Fruit fly (Drosophila melanogaster) whole organism, embryonic: ENCODE results near the gene bsk.

Experiments
- C15 ChIP-seq: fragments of 200-800 bp; sonication (Bioruptor generic); IDR thresholded peaks from 3 replicates; pipeline ENCODE4 v1.3.6; 2022; ENCODE audit warnings: missing biosample characterization, missing genetic modification characterization
- CG10209 ChIP-seq: fragments of 200-800 bp; sonication (Bioruptor generic); optimal IDR thresholded peaks from 3 replicates; lab custom pipeline; 2017; ENCODE audit warnings: missing biosample characterization, mild to moderate bottlenecking, missing genetic modification characterization, missing genetic modification reagents
- CG1024 ChIP-seq: fragments of 200-800 bp; sonication (Bioruptor generic); IDR thresholded peaks from 2 replicates; pipeline ENCODE4 v1.3.6; 2022; ENCODE audit warnings: missing biosample characterization, missing genetic modification characterization
- CG11696 ChIP-seq: fragments of 200-800 bp; sonication (Bioruptor generic); IDR thresholded peaks from 2 replicates; pipeline ENCODE4 v1.3.6; 2022; ENCODE audit warnings: missing biosample characterization, missing genetic modification characterization
- CG12155 ChIP-seq: fragments of 200-800 bp; sonication (Bioruptor generic); optimal IDR thresholded peaks from 3 replicates; lab custom pipeline; 2016; ENCODE audit warnings: missing biosample characterization, missing genetic modification characterization
- CG12744 ChIP-seq: fragments of 200-800 bp; sonication (Bioruptor generic); optimal IDR thresholded peaks from 2 replicates; lab custom pipeline; 2016; ENCODE audit warnings: missing biosample characterization, missing genetic modification characterization
- CG13123 ChIP-seq: fragments of 200-800 bp; sonication (Bioruptor generic); optimal IDR thresholded peaks from 2 replicates; lab custom pipeline; 2016; ENCODE audit warnings: missing biosample characterization, missing genetic modification characterization
- CG13624 ChIP-seq: fragments of 200-800 bp; sonication (Bioruptor generic); optimal IDR thresholded peaks from 2 replicates; lab custom pipeline; 2016; ENCODE audit warnings: missing biosample characterization, missing genetic modification characterization
- CG14050 ChIP-seq: fragments of 200-800 bp; sonication (Bioruptor generic); IDR thresholded peaks from 3 replicates; pipeline ENCODE4 v1.3.6; 2022; ENCODE audit warnings: missing biosample characterization, missing genetic modification characterization
- CG17361 ChIP-seq: fragments of 200-800 bp; sonication (Bioruptor generic); IDR thresholded peaks from 3 replicates; pipeline ENCODE4 v1.3.6; 2022; ENCODE audit warnings: missing biosample characterization, missing genetic modification characterization
- CG17568 ChIP-seq: fragments of 200-800 bp; sonication (Bioruptor generic); optimal IDR thresholded peaks from 2 replicates; lab custom pipeline; 2018; ENCODE audit warnings: missing biosample characterization, mild to moderate bottlenecking, missing genetic modification characterization, moderate library complexity
- CG18262 ChIP-seq: fragments of 200-800 bp; optimal IDR thresholded peaks from 3 replicates; lab custom pipeline; 2019; ENCODE audit warnings: missing biosample characterization, mild to moderate bottlenecking, missing genetic modification characterization, moderate library complexity
- CG30020 ChIP-seq: fragments of 200-800 bp; optimal IDR thresholded peaks from 2 replicates; lab custom pipeline; 2019; ENCODE audit warnings: missing biosample characterization, mild to moderate bottlenecking, missing genetic modification characterization, moderate library complexity
- CG32767 ChIP-seq: fragments of 200-800 bp; sonication (Bioruptor generic); IDR thresholded peaks from 2 replicates; pipeline ENCODE4 v1.3.6; 2022; ENCODE audit warnings: missing biosample characterization, missing genetic modification characterization
- CG4360 ChIP-seq: fragments of 200-800 bp; sonication (Bioruptor generic); IDR thresholded peaks from 2 replicates; pipeline ENCODE4 v1.3.6; 2022; ENCODE audit warnings: missing biosample characterization, missing genetic modification characterization
- CG4617 ChIP-seq: fragments of 200-800 bp; sonication (Bioruptor generic); optimal IDR thresholded peaks from 3 replicates; lab custom pipeline; 2016; ENCODE audit warnings: missing biosample characterization, missing genetic modification characterization, borderline replicate concordance
- CG5245 ChIP-seq: fragments of 200-800 bp; sonication (Bioruptor generic); optimal IDR thresholded peaks from 3 replicates; lab custom pipeline; 2016; ENCODE audit warnings: missing biosample characterization, missing genetic modification characterization
- CG6654 ChIP-seq: fragments of 200-800 bp; sonication (Bioruptor generic); optimal IDR thresholded peaks from 2 replicates; lab custom pipeline; 2017; ENCODE audit warnings: missing biosample characterization, mild to moderate bottlenecking, missing genetic modification characterization
- CG6813 ChIP-seq: fragments of 200-800 bp; sonication (Bioruptor generic); optimal IDR thresholded peaks from 2 replicates; lab custom pipeline; 2017; ENCODE audit warnings: missing biosample characterization, missing genetic modification characterization, mild to moderate bottlenecking, moderate library complexity, missing genetic modification reagents
- CG8290 ChIP-seq, 3 experiments: fragments of 200-800 bp; sonication (Bioruptor generic); optimal IDR thresholded peaks; 2 replicates each; lab custom pipeline; 2016 to 2019; ENCODE audit warnings: missing biosample characterization in 3 of 3, missing genetic modification characterization in 3 of 3, mild to moderate bottlenecking in 2 of 3, moderate library complexity in 1 of 3
- CG8478 ChIP-seq: fragments of >200 bp; optimal IDR thresholded peaks from 2 replicates; lab custom pipeline; 2018
- CG9797 ChIP-seq: fragments of 200-800 bp; sonication (Bioruptor generic); optimal IDR thresholded peaks from 3 replicates; lab custom pipeline; 2018; ENCODE audit warnings: missing biosample characterization, mild to moderate bottlenecking, missing genetic modification characterization
- CTCF ChIP-seq: fragments of 200-800 bp; sonication (Bioruptor generic); optimal IDR thresholded peaks from 2 replicates; lab custom pipeline; 2017; ENCODE audit warnings: missing biosample characterization, mild to moderate bottlenecking, missing genetic modification characterization, moderate library complexity
- Chrac-16 ChIP-seq: fragments of 200-800 bp; sonication (Bioruptor generic); optimal IDR thresholded peaks from 3 replicates; lab custom pipeline; 2016; ENCODE audit warnings: missing biosample characterization, missing genetic modification characterization
- E2f2 ChIP-seq: fragments of 200-800 bp; sonication (Bioruptor generic); IDR thresholded peaks from 2 replicates; pipeline ENCODE4 v1.3.6; 2022; ENCODE audit warnings: missing biosample characterization, missing genetic modification characterization
- Elba2 ChIP-seq: fragments of 200-800 bp; sonication (Bioruptor generic); optimal IDR thresholded peaks from 3 replicates; lab custom pipeline; 2016; ENCODE audit warnings: missing biosample characterization, missing genetic modification characterization
- Ets65A ChIP-seq: fragments of 200-800 bp; sonication (Bioruptor generic); peaks from one replicate; lab custom pipeline; 2016; ENCODE audit warnings: missing biosample characterization, missing genetic modification characterization
- GATAe ChIP-seq: fragments of 200-800 bp; sonication (Bioruptor generic); conservative IDR thresholded peaks from 2 replicates; pipeline ENCODE4 v1.3.6; 2022; ENCODE audit warnings: missing biosample characterization, missing genetic modification characterization
- HLH3B ChIP-seq: fragments of 200-800 bp; sonication (Bioruptor generic); IDR thresholded peaks from 2 replicates; pipeline ENCODE4 v1.3.6; 2022; ENCODE audit warnings: missing biosample characterization, missing genetic modification characterization
- HmgZ ChIP-seq: fragments of 200-800 bp; sonication (Bioruptor generic); optimal IDR thresholded peaks from 2 replicates; lab custom pipeline; 2018; ENCODE audit warnings: missing biosample characterization, mild to moderate bottlenecking, missing genetic modification characterization
- MESR4 ChIP-seq: fragments of 200-800 bp; sonication (Bioruptor generic); optimal IDR thresholded peaks from 2 replicates; lab custom pipeline; 2018; ENCODE audit warnings: missing biosample characterization, mild to moderate bottlenecking, missing genetic modification characterization, moderate library complexity
- NfI ChIP-seq: fragments of 200-800 bp; sonication (Bioruptor generic); optimal IDR thresholded peaks from 3 replicates; lab custom pipeline; 2018; ENCODE audit warnings: missing biosample characterization, mild to moderate bottlenecking, missing genetic modification characterization, moderate library complexity
- Pdp1 ChIP-seq, 2 experiments: fragments of 200-800 bp; sonication (Bioruptor generic); optimal IDR thresholded peaks; 3 replicates each; lab custom pipeline; 2016; ENCODE audit warnings: missing biosample characterization in 2 of 2, missing genetic modification characterization in 2 of 2, mild to moderate bottlenecking in 1 of 2, moderate library complexity in 1 of 2
- Tbp ChIP-seq: fragments of >200 bp; optimal IDR thresholded peaks from 2 replicates; lab custom pipeline; 2018; ENCODE audit warnings: missing biosample characterization, missing genetic modification characterization
- bigmax ChIP-seq: fragments of 200-800 bp; sonication (Bioruptor generic); optimal IDR thresholded peaks from 2 replicates; lab custom pipeline; 2018; ENCODE audit warnings: missing biosample characterization, mild to moderate bottlenecking, missing genetic modification characterization
- cas ChIP-seq: fragments of 200-800 bp; sonication (Bioruptor generic); IDR thresholded peaks from 2 replicates; pipeline ENCODE4 v1.3.6; 2022; ENCODE audit warnings: missing biosample characterization, missing genetic modification characterization
- cg ChIP-seq: fragments of 200-800 bp; sonication (Bioruptor generic); optimal IDR thresholded peaks from 3 replicates; lab custom pipeline; 2019; ENCODE audit warnings: missing biosample characterization, mild to moderate bottlenecking, missing genetic modification characterization, moderate library complexity
- dm ChIP-seq: fragments of 200-800 bp; sonication (Bioruptor generic); optimal IDR thresholded peaks from 3 replicates; lab custom pipeline; 2016; ENCODE audit warnings: missing biosample characterization, missing genetic modification characterization
- eve ChIP-seq, 2 experiments: fragments of >200 bp; optimal IDR thresholded peaks; 2 replicates each; lab custom pipeline; 2017; ENCODE audit warnings: missing biosample characterization in 2 of 2, missing genetic modification characterization in 2 of 2
- fu2 ChIP-seq: fragments of 200-800 bp; sonication (Bioruptor generic); optimal IDR thresholded peaks from 2 replicates; lab custom pipeline; 2016; ENCODE audit warnings: missing biosample characterization, missing genetic modification characterization
- lbe ChIP-seq: fragments of 200-800 bp; sonication (Bioruptor generic); optimal IDR thresholded peaks from 2 replicates; lab custom pipeline; 2016; ENCODE audit warnings: missing biosample characterization, mild to moderate bottlenecking, missing genetic modification characterization
- luna ChIP-seq: fragments of 200-800 bp; sonication (Bioruptor generic); optimal IDR thresholded peaks from 2 replicates; lab custom pipeline; 2016; ENCODE audit warnings: missing biosample characterization, missing genetic modification characterization
- nmo ChIP-seq: fragments of 200-800 bp; sonication (Bioruptor generic); optimal IDR thresholded peaks from 2 replicates; lab custom pipeline; 2018; ENCODE audit warnings: missing biosample characterization, mild to moderate bottlenecking, missing genetic modification characterization, moderate library complexity
- nom ChIP-seq: fragments of 200-800 bp; sonication (Bioruptor generic); optimal IDR thresholded peaks from 2 replicates; lab custom pipeline; 2017; ENCODE audit warnings: missing biosample characterization, missing genetic modification characterization, mild to moderate bottlenecking, moderate library complexity, missing genetic modification reagents
- pfk ChIP-seq: fragments of 200-800 bp; sonication (Bioruptor generic); optimal IDR thresholded peaks from 2 replicates; lab custom pipeline; 2018; ENCODE audit warnings: missing biosample characterization, mild to moderate bottlenecking, missing genetic modification characterization, moderate library complexity
- pita ChIP-seq: fragments of 200-800 bp; sonication (Bioruptor generic); optimal IDR thresholded peaks from 2 replicates; lab custom pipeline; 2017; ENCODE audit warnings: missing biosample characterization, mild to moderate bottlenecking, missing genetic modification characterization
- pzg ChIP-seq: fragments of 200-800 bp; sonication (Bioruptor generic); optimal IDR thresholded peaks from 3 replicates; lab custom pipeline; 2018; ENCODE audit warnings: missing biosample characterization, mild to moderate bottlenecking, missing genetic modification characterization, moderate library complexity
- sens ChIP-seq: fragments of 200-800 bp; sonication (Bioruptor generic); peaks from one replicate; lab custom pipeline; 2016; ENCODE audit warnings: missing biosample characterization, missing genetic modification characterization
- sr ChIP-seq: fragments of 200-800 bp; sonication (Bioruptor generic); IDR thresholded peaks from 3 replicates; pipeline ENCODE4 v1.3.6; 2022; ENCODE audit warnings: missing biosample characterization, missing genetic modification characterization
- wek ChIP-seq: fragments of 200-800 bp; sonication (Bioruptor generic); optimal IDR thresholded peaks from 3 replicates; lab custom pipeline; 2018; ENCODE audit warnings: missing biosample characterization, mild to moderate bottlenecking, missing genetic modification characterization, moderate library complexity

The bsk gene

DNA sequence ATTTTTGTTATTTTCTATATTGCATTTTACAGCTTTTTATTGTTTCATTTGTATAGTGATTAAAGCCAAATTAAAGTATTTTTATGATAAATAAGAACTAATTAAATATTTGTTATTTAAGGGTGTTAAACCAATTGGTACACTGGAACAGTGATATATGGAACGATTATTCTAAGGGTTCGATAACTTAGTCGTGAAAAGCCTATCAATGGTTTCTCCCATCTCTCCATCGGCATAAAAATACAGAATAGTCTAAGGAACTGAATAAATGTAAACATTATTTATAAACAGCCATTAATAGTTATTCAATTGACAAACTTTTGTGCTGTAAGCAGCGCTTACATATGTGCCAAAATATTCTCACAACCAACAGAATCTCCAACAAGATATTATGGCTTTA is 14.8 kb upstream of the bsk start, which contains the start of gene Mob3 (continued):
- TF ChIP-seq bigmax (GFP tag; lab: Kevin White, UChicago) = no peak
- TF ChIP-seq CG11696 (GFP tag; lab: Robert Waterston, UW) = no peak
- no peak for TF ChIP-seq cas (GFP tag; lab: Robert Waterston, UW)
- no peak for TF ChIP-seq NfI (GFP tag; lab: Kevin White, UChicago)
- no peak for TF ChIP-seq CG13123
- TF ChIP-seq CG10209 (GFP tag; lab: Kevin White, UChicago) = no peak
- no peak for TF ChIP-seq CG8478 (lab: Kevin White, UChicago)
- no peak for TF ChIP-seq CG12744
- no peak for TF ChIP-seq CG9797 (GFP tag; lab: Kevin White, UChicago)
- no peak for TF ChIP-seq nmo (GFP tag; lab: Kevin White, UChicago)
- TF ChIP-seq fu2 (GFP tag; lab: Kevin White, UChicago) = no peak
- no peak for TF ChIP-seq Chrac-16 (GFP tag; lab: Kevin White, UChicago)
- no peak for TF ChIP-seq dm (GFP tag; lab: Kevin White, UChicago)
- TF ChIP-seq C15 (GFP tag; lab: Robert Waterston, UW) = no peak
- TF ChIP-seq sr (GFP tag; lab: Robert Waterston, UW) = no peak
- no peak for TF ChIP-seq HmgZ (tag; lab: Kevin White, UChicago)
- no peak for TF ChIP-seq pita (GFP tag; lab: Kevin White, UChicago)
- TF ChIP-seq CG14050 (GFP tag; lab: Robert Waterston, UW) = no peak
- TF ChIP-seq Ets65A (GFP tag; lab: Kevin White, UChicago) = no peak

DNA sequence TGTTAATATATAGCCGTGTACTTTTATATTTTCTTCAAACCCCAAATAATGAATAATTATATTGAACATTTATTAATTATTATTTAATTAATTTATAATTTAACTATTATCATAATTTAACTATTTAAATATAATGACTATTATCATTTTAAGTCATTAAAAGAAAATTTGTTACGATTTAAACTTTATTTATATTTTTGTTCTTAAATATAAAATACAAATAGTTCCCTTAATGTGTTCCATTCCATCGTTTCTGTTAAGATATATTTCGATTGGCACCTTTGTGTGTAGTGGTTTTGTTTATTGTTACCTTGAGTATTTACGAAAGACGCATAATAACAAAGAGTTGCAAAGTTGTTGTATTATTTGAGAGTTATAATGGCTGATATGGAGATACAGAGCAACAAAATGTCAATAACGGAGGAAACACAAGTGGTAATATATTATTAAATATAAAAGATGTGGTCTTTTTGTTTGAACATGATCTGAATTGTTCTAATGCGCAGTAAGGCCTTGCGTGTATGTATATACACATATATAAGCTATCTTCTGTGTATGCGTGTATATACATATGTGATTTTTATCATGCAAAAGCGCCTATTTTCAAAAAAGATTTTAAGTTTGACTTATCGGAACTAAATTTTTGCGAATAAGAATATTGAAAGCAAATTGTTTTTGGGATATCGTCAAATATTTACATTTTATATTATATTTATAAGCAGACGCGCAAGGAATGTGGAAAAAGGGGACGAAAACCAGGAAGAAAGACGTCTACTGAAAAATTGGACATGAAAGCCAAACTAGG is 13.7 kb upstream of the bsk start, which contains the start of gene REPTOR-BP:
TSS of gene REPTOR-BP (plus strand) at position 296 of the 805 bp plus-strand sequence.
- TF ChIP-seq Pdp1 (GFP tag; optimal IDR thresholded peaks at IDR 0.05; lab: Kevin White, UChicago) (peak in 1 of 2 experiments; percentile 18), CG18262 (peak; percentile 0), eve (GFP tag; optimal IDR thresholded peaks at IDR 0.05; lab: Kevin White, UChicago) (peak in 1 of 2 experiments; percentile 44), GATAe (GFP tag; lab: Robert Waterston, UW) (no peak), cg (GFP tag; lab: Kevin White, UChicago) (peak; percentile 95), sens (GFP tag; lab: Kevin White, UChicago) (peak; percentile 59), wek (GFP tag; lab: Kevin White, UChicago) (peak; percentile 47), pfk (GFP tag; lab: Kevin White, UChicago) (peak; percentile 89), CG1024 (GFP tag; lab: Robert Waterston, UW) (peak; percentile 28; the same call in 1 of the 2 replicates), Elba2 (GFP tag; lab: Kevin White, UChicago) (peak; percentile 48), CG4360 (GFP tag; lab: Robert Waterston, UW) (no peak), CG32767 (GFP tag; lab: Robert Waterston, UW) (peak; percentile 53; the same call in 1 of the 2 replicates), lbe (GFP tag; lab: Kevin White, UChicago) (peak; percentile 71), CG4617 (peak; percentile 5), CG30020 (tag; lab: Kevin White, UChicago) (peak; percentile 97), CG13624 (GFP tag; lab: Kevin White, UChicago) (peak; percentile 82), CG12155 (GFP tag; lab: Kevin White, UChicago) (no peak), CG6654 (no peak), nom (peak; percentile 6), CG5245 (no peak), pzg (peak; percentile 22), CTCF (GFP tag; lab: Kevin White, UChicago) (no peak), CG17568 (GFP tag; lab: Kevin White, UChicago) (peak; percentile 14), MESR4 (GFP tag; lab: Kevin White, UChicago) (peak; percentile 83), Tbp (no peak), CG17361 (GFP tag; lab: Robert Waterston, UW) (peak; percentile 22; the same call in 1 of the 3 replicates), luna (GFP tag; lab: Kevin White, UChicago) (no peak), CG8290 (GFP tag; optimal IDR thresholded peaks at IDR 0.05; lab: Kevin White, UChicago) (no peak), CG8290 (tag; optimal IDR thresholded peaks at IDR 0.05; lab: Kevin White, UChicago) (no peak), HLH3B (GFP tag; lab: Robert Waterston, UW) (no peak), CG6813 (no peak), E2f2 (GFP tag; lab: Robert Waterston, UW) (peak; percentile 58)
